Fruit fly (Drosophila melanogaster) whole organism, embryonic: ENCODE results near the gene Cby.
A peak's percentile ranks its signal among the peaks of the same experiment; 100 is the strongest.

Experiments
- Adf1 ChIP-seq: fragments of 200-800 bp; sonication (Bioruptor generic); IDR thresholded peaks from 2 replicates; pipeline ENCODE4 v1.3.6; 2022; ENCODE audit warnings: missing biosample characterization, missing genetic modification characterization
- BtbVII ChIP-seq: fragments of 200-800 bp; sonication (Bioruptor generic); optimal IDR thresholded peaks from 3 replicates; lab custom pipeline; 2017; ENCODE audit warnings: missing biosample characterization, mild to moderate bottlenecking, missing genetic modification characterization
- C15 ChIP-seq: fragments of 200-800 bp; sonication (Bioruptor generic); IDR thresholded peaks from 3 replicates; pipeline ENCODE4 v1.3.6; 2022; ENCODE audit warnings: missing biosample characterization, missing genetic modification characterization
- CG11695 ChIP-seq: fragments of 200-800 bp; sonication (Bioruptor generic); IDR thresholded peaks from 3 replicates; pipeline ENCODE4 v1.3.6; 2022; ENCODE audit warnings: missing biosample characterization, missing genetic modification characterization
- CG13296 ChIP-seq: fragments of 200-800 bp; sonication (Bioruptor generic); optimal IDR thresholded peaks from 3 replicates; lab custom pipeline; 2018; ENCODE audit warnings: missing biosample characterization, mild to moderate bottlenecking, missing genetic modification characterization
- CG14014 ChIP-seq: fragments of 200-800 bp; sonication (Bioruptor generic); IDR thresholded peaks from 2 replicates; pipeline ENCODE4 v1.3.6; 2022; ENCODE audit warnings: missing biosample characterization, missing genetic modification characterization
- CG14441 ChIP-seq: fragments of 200-800 bp; sonication (Bioruptor generic); IDR thresholded peaks from 2 replicates; pipeline ENCODE4 v1.3.6; 2022; ENCODE audit warnings: missing biosample characterization, missing genetic modification characterization
- CG15269 ChIP-seq: fragments of 200-800 bp; sonication (Bioruptor generic); optimal IDR thresholded peaks from 2 replicates; lab custom pipeline; 2018; ENCODE audit warnings: missing biosample characterization, mild to moderate bottlenecking, missing genetic modification characterization, moderate library complexity
- CG16863 ChIP-seq: fragments of 200-800 bp; sonication (Bioruptor generic); optimal IDR thresholded peaks from 3 replicates; lab custom pipeline; 2016; ENCODE audit warnings: missing biosample characterization, missing genetic modification characterization
- CG18262 ChIP-seq: fragments of 200-800 bp; optimal IDR thresholded peaks from 3 replicates; lab custom pipeline; 2019; ENCODE audit warnings: missing biosample characterization, mild to moderate bottlenecking, missing genetic modification characterization, moderate library complexity
- CG2875 ChIP-seq: fragments of 200-800 bp; sonication (Bioruptor generic); optimal IDR thresholded peaks from 2 replicates; lab custom pipeline; 2017; ENCODE audit warnings: missing biosample characterization, mild to moderate bottlenecking, missing genetic modification characterization, missing genetic modification reagents
- CG30403 ChIP-seq: fragments of 200-800 bp; sonication (Bioruptor generic); optimal IDR thresholded peaks from 3 replicates; lab custom pipeline; 2016; ENCODE audit warnings: missing biosample characterization, missing genetic modification characterization
- CG31441 ChIP-seq: fragments of 200-800 bp; sonication (Bioruptor generic); IDR thresholded peaks from 2 replicates; pipeline ENCODE4 v1.3.6; 2022; ENCODE audit warnings: missing biosample characterization, missing genetic modification characterization
- CG4360 ChIP-seq: fragments of 200-800 bp; sonication (Bioruptor generic); IDR thresholded peaks from 2 replicates; pipeline ENCODE4 v1.3.6; 2022; ENCODE audit warnings: missing biosample characterization, missing genetic modification characterization
- CG4730 ChIP-seq: fragments of 200-800 bp; sonication (Bioruptor generic); IDR thresholded peaks from 2 replicates; pipeline ENCODE4 v1.3.6; 2022; ENCODE audit warnings: missing biosample characterization, missing genetic modification characterization
- CG6765 ChIP-seq: fragments of 200-800 bp; sonication (Bioruptor generic); optimal IDR thresholded peaks from 3 replicates; lab custom pipeline; 2017; ENCODE audit warnings: missing biosample characterization, mild to moderate bottlenecking, missing genetic modification characterization
- CG6813 ChIP-seq: fragments of 200-800 bp; sonication (Bioruptor generic); optimal IDR thresholded peaks from 2 replicates; lab custom pipeline; 2017; ENCODE audit warnings: missing biosample characterization, missing genetic modification characterization, mild to moderate bottlenecking, moderate library complexity, missing genetic modification reagents
- CG9437 ChIP-seq: fragments of 200-800 bp; sonication (Bioruptor generic); optimal IDR thresholded peaks from 2 replicates; lab custom pipeline; 2018; ENCODE audit warnings: missing biosample characterization, mild to moderate bottlenecking, missing genetic modification characterization
- D19A ChIP-seq: fragments of 200-800 bp; optimal IDR thresholded peaks from 3 replicates; lab custom pipeline; 2019; ENCODE audit warnings: missing biosample characterization, mild to moderate bottlenecking, missing genetic modification characterization, moderate library complexity
- Drgx ChIP-seq: fragments of 200-800 bp; sonication (Bioruptor generic); IDR thresholded peaks from 2 replicates; pipeline ENCODE4 v1.3.6; 2022; ENCODE audit warnings: missing biosample characterization, missing genetic modification characterization
- E2f1 ChIP-seq: fragments of 200-800 bp; sonication (Bioruptor generic); IDR thresholded peaks from 2 replicates; pipeline ENCODE4 v1.3.6; 2022; ENCODE audit warnings: missing biosample characterization, missing genetic modification characterization
- Fer1 ChIP-seq: fragments of 200-800 bp; sonication (Bioruptor generic); optimal IDR thresholded peaks from 2 replicates; lab custom pipeline; 2017; ENCODE audit warnings: missing biosample characterization, mild to moderate bottlenecking, missing genetic modification characterization
- HLH4C ChIP-seq: fragments of 200-800 bp; sonication (Bioruptor generic); IDR thresholded peaks from 3 replicates; pipeline ENCODE4 v1.3.6; 2022; ENCODE audit warnings: missing biosample characterization, missing genetic modification characterization; ENCODE audit not compliant: partially characterized antibody
- MBD-R2 ChIP-seq: fragments of 200-800 bp; sonication (Bioruptor generic); IDR thresholded peaks from 2 replicates; pipeline ENCODE4 v1.3.6; 2022; ENCODE audit warnings: missing biosample characterization, missing genetic modification characterization
- Med ChIP-seq: fragments of 200-800 bp; sonication (Bioruptor generic); peaks from one replicate; lab custom pipeline; 2016; ENCODE audit warnings: missing biosample characterization, missing genetic modification characterization, mild to moderate bottlenecking, inconsistent platforms, moderate library complexity
- Meics ChIP-seq: fragments of 200-800 bp; sonication (Bioruptor generic); optimal IDR thresholded peaks from 2 replicates; lab custom pipeline; 2017; ENCODE audit warnings: missing biosample characterization, mild to moderate bottlenecking, missing genetic modification characterization
- Nf-YC ChIP-seq: fragments of 200-800 bp; optimal IDR thresholded peaks from 3 replicates; lab custom pipeline; 2019; ENCODE audit warnings: missing biosample characterization, mild to moderate bottlenecking, missing genetic modification characterization, moderate library complexity
- NfI ChIP-seq: fragments of 200-800 bp; sonication (Bioruptor generic); optimal IDR thresholded peaks from 3 replicates; lab custom pipeline; 2018; ENCODE audit warnings: missing biosample characterization, mild to moderate bottlenecking, missing genetic modification characterization, moderate library complexity
- Ravus ChIP-seq: fragments of 200-800 bp; sonication (Bioruptor generic); IDR thresholded peaks from 2 replicates; pipeline ENCODE4 v1.3.6; 2022; ENCODE audit warnings: missing biosample characterization, missing genetic modification characterization
- Sin3A ChIP-seq: fragments of >200 bp; optimal IDR thresholded peaks from 2 replicates; lab custom pipeline; 2018
- bbx ChIP-seq: fragments of 200-800 bp; sonication (Bioruptor generic); IDR thresholded peaks from 2 replicates; pipeline ENCODE4 v1.3.6; 2022; ENCODE audit warnings: missing biosample characterization, missing genetic modification characterization; ENCODE audit not compliant: partially characterized antibody
- cg ChIP-seq: fragments of 200-800 bp; sonication (Bioruptor generic); optimal IDR thresholded peaks from 3 replicates; lab custom pipeline; 2019; ENCODE audit warnings: missing biosample characterization, mild to moderate bottlenecking, missing genetic modification characterization, moderate library complexity
- chinmo ChIP-seq: fragments of 200-800 bp; sonication (Bioruptor generic); IDR thresholded peaks from 4 replicates; pipeline ENCODE4 v1.3.6; 2022; ENCODE audit warnings: missing biosample characterization, missing genetic modification characterization; ENCODE audit not compliant: partially characterized antibody
- ems ChIP-seq: fragments of 200-800 bp; sonication (Bioruptor generic); optimal IDR thresholded peaks from 3 replicates; lab custom pipeline; 2016; ENCODE audit warnings: missing biosample characterization, missing genetic modification characterization
- fd3F ChIP-seq: fragments of 200-800 bp; sonication (Bioruptor generic); optimal IDR thresholded peaks from 2 replicates; lab custom pipeline; 2018; ENCODE audit warnings: missing biosample characterization, mild to moderate bottlenecking, missing genetic modification characterization, moderate library complexity
- gro ChIP-seq: fragments of 200-800 bp; sonication (Bioruptor generic); optimal IDR thresholded peaks from 2 replicates; lab custom pipeline; 2016; ENCODE audit warnings: missing biosample characterization, missing genetic modification characterization
- hb ChIP-seq: fragments of 200-800 bp; sonication (Bioruptor generic); IDR thresholded peaks from 3 replicates; pipeline ENCODE4 v1.3.6; 2022; ENCODE audit warnings: missing biosample characterization, missing genetic modification characterization; ENCODE audit not compliant: partially characterized antibody
- hkb ChIP-seq, 2 experiments: fragments of 200-800 bp in 1 of 2; fragments of >200 bp in 1 of 2; sonication (Bioruptor generic) in 1 of 2; IDR thresholded peaks in 1 of 2; optimal IDR thresholded peaks in 1 of 2; 2 replicates each; pipeline versions ENCODE4 v1.3.6 to Lab custom; 2017 to 2022; ENCODE audit warnings: missing biosample characterization in 1 of 2, missing genetic modification characterization in 1 of 2
- jigr1 ChIP-seq: fragments of 200-800 bp; sonication (Bioruptor generic); IDR thresholded peaks from 3 replicates; pipeline ENCODE4 v1.3.6; 2022; ENCODE audit warnings: missing biosample characterization, missing genetic modification characterization
- pho ChIP-seq: fragments of 200-800 bp; sonication (Bioruptor generic); optimal IDR thresholded peaks from 2 replicates; lab custom pipeline; 2016; ENCODE audit warnings: missing biosample characterization, missing genetic modification characterization
- phol ChIP-seq: fragments of 200-800 bp; sonication (Bioruptor generic); optimal IDR thresholded peaks from 3 replicates; lab custom pipeline; 2018; ENCODE audit warnings: missing biosample characterization, mild to moderate bottlenecking, missing genetic modification characterization, moderate library complexity
- salm ChIP-seq: fragments of 200-800 bp; sonication (Bioruptor generic); optimal IDR thresholded peaks from 2 replicates; lab custom pipeline; 2018; ENCODE audit warnings: missing biosample characterization, mild to moderate bottlenecking, missing genetic modification characterization
- sima ChIP-seq: fragments of 200-800 bp; sonication (Bioruptor generic); optimal IDR thresholded peaks from 2 replicates; lab custom pipeline; 2016; ENCODE audit warnings: missing biosample characterization, missing genetic modification characterization
- so ChIP-seq: fragments of 200-800 bp; sonication (Bioruptor generic); IDR thresholded peaks from 3 replicates; pipeline ENCODE4 v1.3.6; 2022; ENCODE audit warnings: missing biosample characterization, missing genetic modification characterization
- sr ChIP-seq: fragments of 200-800 bp; sonication (Bioruptor generic); IDR thresholded peaks from 3 replicates; pipeline ENCODE4 v1.3.6; 2022; ENCODE audit warnings: missing biosample characterization, missing genetic modification characterization
- tap ChIP-seq: fragments of 200-800 bp; optimal IDR thresholded peaks from 3 replicates; lab custom pipeline; 2019; ENCODE audit warnings: missing biosample characterization, mild to moderate bottlenecking, missing genetic modification characterization, moderate library complexity
- tgo ChIP-seq: fragments of 200-800 bp; sonication (Bioruptor generic); IDR thresholded peaks from 3 replicates; pipeline ENCODE4 v1.3.6; 2022; ENCODE audit warnings: missing biosample characterization, missing genetic modification characterization
- wdn ChIP-seq: fragments of 200-800 bp; sonication (Bioruptor generic); IDR thresholded peaks from 2 replicates; pipeline ENCODE4 v1.3.6; 2022; ENCODE audit warnings: missing biosample characterization, missing genetic modification characterization
- wek ChIP-seq: fragments of 200-800 bp; sonication (Bioruptor generic); optimal IDR thresholded peaks from 3 replicates; lab custom pipeline; 2018; ENCODE audit warnings: missing biosample characterization, mild to moderate bottlenecking, missing genetic modification characterization, moderate library complexity

The Cby gene

dm6 chr3R:21837069-21837977 is 30.5 kb upstream of the Cby start (continued):
- TF ChIP-seq CG31441 (GFP tag; lab: Robert Waterston, UW) (peak; percentile 63), Med (peak; percentile 32), D19A (tag; lab: Kevin White, UChicago) (peak; percentile 33), Sin3A (lab: Kevin White, UChicago) (no peak), salm (tag; lab: Kevin White, UChicago) (peak; percentile 26), CG6813 (GFP tag; lab: Kevin White, UChicago) (no peak), hb (GFP tag; lab: Robert Waterston, UW) (no peak), CG2875 (no peak), Ravus (GFP tag; lab: Robert Waterston, UW) (peak; percentile 7; the same call in 1 of the 2 replicates), Meics (GFP tag; lab: Kevin White, UChicago) (peak; percentile 43), chinmo (GFP tag; lab: Robert Waterston, UW) (peak; percentile 77; the same call in 3 of the 4 replicates), CG11695 (peak; percentile 77), Fer1 (GFP tag; lab: Kevin White, UChicago) (peak; percentile 51), Adf1 (peak; percentile 56), C15 (no peak), MBD-R2 (GFP tag; lab: Robert Waterston, UW) (no peak), bbx (GFP tag; lab: Robert Waterston, UW) (no peak), CG6765 (no peak), CG4730 (GFP tag; lab: Robert Waterston, UW) (no peak), cg (GFP tag; lab: Kevin White, UChicago) (no peak), HLH4C (GFP tag; lab: Robert Waterston, UW) (no peak), CG13296 (GFP tag; lab: Kevin White, UChicago) (peak; percentile 23), so (GFP tag; lab: Robert Waterston, UW) (no peak), tap (tag; lab: Kevin White, UChicago) (peak; percentile 73), pho (no peak), E2f1 (peak; percentile 65), ems (peak; percentile 1), sima (GFP tag; lab: Kevin White, UChicago) (no peak), Nf-YC (tag; lab: Kevin White, UChicago) (no peak), wdn (GFP tag; lab: Robert Waterston, UW) (no peak), hkb (optimal IDR thresholded peaks at IDR 0.05; lab: Kevin White, UChicago) (no peak), hkb (GFP tag; IDR thresholded peaks at IDR 0.05; lab: Robert Waterston, UW) (no peak), CG30403 (GFP tag; lab: Kevin White, UChicago) (peak; percentile 10), tgo (GFP tag; lab: Robert Waterston, UW) (peak; percentile 13; the same call in 1 of the 3 replicates), NfI (GFP tag; lab: Kevin White, UChicago) (no peak), BtbVII (GFP tag; lab: Kevin White, UChicago) (peak; percentile 12), fd3F (GFP tag; lab: Kevin White, UChicago) (no peak), phol (tag; lab: Kevin White, UChicago) (peak; percentile 73), jigr1 (0 out of 3 replicates have a peak, but pooled peaks have one; percentile 16), CG14014 (no peak), CG14441 (GFP tag; lab: Robert Waterston, UW) (peak; percentile 67), CG15269 (no peak), wek (no peak), Drgx (GFP tag; lab: Robert Waterston, UW) (peak; percentile 34), CG4360 (GFP tag; lab: Robert Waterston, UW) (peak; percentile 93), sr (GFP tag; lab: Robert Waterston, UW) (no peak), CG16863 (GFP tag; lab: Kevin White, UChicago) (no peak), gro (GFP tag; lab: Kevin White, UChicago) (no peak), CG9437 (GFP tag; lab: Kevin White, UChicago) (no peak), CG18262 (peak; percentile 9)
